Fruit fly (Drosophila melanogaster) whole organism, pupa: ENCODE measurements around the gene CG31145.

ENCODE experiments used
- CG10348 ChIP-seq: fragments of 200-800 bp; sonication (Bioruptor generic); IDR thresholded peaks from 2 replicates; pipeline ENCODE4 v1.3.6; 2022; ENCODE audit warnings: missing biosample characterization, missing genetic modification characterization
- CG12605 ChIP-seq: fragments of 200-800 bp; sonication (Bioruptor generic); IDR thresholded peaks from 2 replicates; pipeline ENCODE4 v1.3.6; 2022; ENCODE audit warnings: missing biosample characterization, missing genetic modification characterization
- CG13204 ChIP-seq: fragments of 200-800 bp; sonication (Bioruptor generic); optimal IDR thresholded peaks from 2 replicates; lab custom pipeline; 2018; ENCODE audit warnings: missing biosample characterization, mild to moderate bottlenecking, missing genetic modification characterization, moderate library complexity
- CG15710 ChIP-seq: fragments of 200-800 bp; sonication (Bioruptor generic); optimal IDR thresholded peaks from 2 replicates; lab custom pipeline; 2018; ENCODE audit warnings: missing biosample characterization, mild to moderate bottlenecking, missing genetic modification characterization, moderate library complexity
- CG17806 ChIP-seq: fragments of 200-800 bp; sonication (Bioruptor generic); optimal IDR thresholded peaks from 2 replicates; lab custom pipeline; 2018; ENCODE audit warnings: missing biosample characterization, mild to moderate bottlenecking, missing genetic modification characterization, moderate library complexity
- CG32121 ChIP-seq: fragments of 200-800 bp; sonication (Bioruptor generic); IDR thresholded peaks from 2 replicates; pipeline ENCODE4 v1.3.6; 2022; ENCODE audit warnings: missing biosample characterization, missing genetic modification characterization
- CG34367 ChIP-seq: fragments of 200-800 bp; sonication (Bioruptor generic); optimal IDR thresholded peaks from 2 replicates; lab custom pipeline; 2018; ENCODE audit warnings: missing biosample characterization, mild to moderate bottlenecking, missing genetic modification characterization
- CG4496 ChIP-seq: fragments of 200-800 bp; sonication (Bioruptor generic); IDR thresholded peaks from 3 replicates; pipeline ENCODE4 v1.3.6; 2022; ENCODE audit warnings: missing biosample characterization, missing genetic modification characterization
- CG8159 ChIP-seq: fragments of 200-800 bp; sonication (Bioruptor generic); optimal IDR thresholded peaks from 3 replicates; lab custom pipeline; 2018; ENCODE audit warnings: missing biosample characterization, mild to moderate bottlenecking, missing genetic modification characterization, moderate library complexity
- CG8301 ChIP-seq: fragments of 200-800 bp; sonication (Bioruptor generic); optimal IDR thresholded peaks from 2 replicates; lab custom pipeline; 2018; ENCODE audit warnings: missing biosample characterization, mild to moderate bottlenecking, missing genetic modification characterization
- CG9948 ChIP-seq: fragments of 200-800 bp; sonication (Bioruptor generic); optimal IDR thresholded peaks from 2 replicates; lab custom pipeline; 2018; ENCODE audit warnings: missing biosample characterization, mild to moderate bottlenecking, missing genetic modification characterization, moderate library complexity
- D1 ChIP-seq: fragments of 200-800 bp; sonication (Bioruptor generic); optimal IDR thresholded peaks from 2 replicates; lab custom pipeline; 2018; ENCODE audit warnings: missing biosample characterization, mild to moderate bottlenecking, missing genetic modification characterization, moderate library complexity
- EcR ChIP-seq: fragments of 200-800 bp; sonication (Bioruptor generic); optimal IDR thresholded peaks from 3 replicates; lab custom pipeline; 2019; ENCODE audit warnings: missing biosample characterization, missing genetic modification characterization, mild to moderate bottlenecking, moderate library complexity, missing genetic modification reagents
- Ets98B ChIP-seq: fragments of 200-800 bp; sonication (Bioruptor generic); IDR thresholded peaks from 2 replicates; pipeline ENCODE4 v1.3.6; 2022; ENCODE audit warnings: missing biosample characterization, missing genetic modification characterization
- Pif1A ChIP-seq: fragments of 200-800 bp; sonication (Bioruptor generic); optimal IDR thresholded peaks from 3 replicates; lab custom pipeline; 2016; ENCODE audit warnings: missing biosample characterization, missing genetic modification characterization
- Pif1B ChIP-seq: fragments of 200-800 bp; sonication (Bioruptor generic); optimal IDR thresholded peaks from 3 replicates; lab custom pipeline; 2016; ENCODE audit warnings: missing biosample characterization, missing genetic modification characterization
- Snoo ChIP-seq: fragments of 200-800 bp; sonication (Bioruptor generic); optimal IDR thresholded peaks from 3 replicates; lab custom pipeline; 2017; ENCODE audit warnings: missing biosample characterization, mild to moderate bottlenecking, missing genetic modification characterization, inconsistent platforms
- gl ChIP-seq: fragments of 200-800 bp; sonication (Bioruptor generic); optimal IDR thresholded peaks from 2 replicates; lab custom pipeline; 2018; ENCODE audit warnings: missing biosample characterization, mild to moderate bottlenecking, missing genetic modification characterization
- rn ChIP-seq: fragments of 200-800 bp; sonication (Bioruptor generic); IDR thresholded peaks from 2 replicates; pipeline ENCODE4 v1.3.6; 2022; ENCODE audit warnings: missing biosample characterization, missing genetic modification characterization

Gene CG31145

DNA sequence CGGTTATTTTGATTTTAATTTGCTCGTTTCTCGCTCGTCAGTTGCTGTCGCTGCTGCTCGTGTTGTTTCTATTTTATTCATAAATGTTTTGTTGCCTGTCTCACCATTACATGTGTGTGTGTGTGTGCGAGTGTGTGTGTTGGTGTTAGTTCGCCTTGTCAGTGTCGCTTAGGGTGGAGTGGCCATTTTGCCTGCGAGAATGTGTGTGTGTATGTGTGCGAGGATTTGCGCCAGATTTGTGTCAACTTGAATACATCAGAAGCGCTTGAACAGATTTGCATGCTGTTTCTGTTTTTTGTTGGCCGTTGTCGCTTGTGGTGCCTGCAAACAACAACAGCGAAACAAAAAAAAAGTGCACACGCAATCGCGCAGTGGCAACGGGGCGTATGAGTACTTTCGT lies 100.3 kb downstream of the CG31145 start:
- TF ChIP-seq CG15710 (tag; lab: Kevin White, UChicago) (no peak), D1 (tag; lab: Kevin White, UChicago) (no peak), CG8301 (tag; lab: Kevin White, UChicago) (no peak), CG10348 (no peak), CG13204 (GFP tag; lab: Kevin White, UChicago) (no peak), CG32121 (GFP tag; lab: Robert Waterston, UW) (no peak), rn (no peak), EcR (GFP tag; lab: Kevin White, UChicago) (no peak), CG9948 (tag; lab: Kevin White, UChicago) (no peak), Pif1A (GFP tag; lab: Kevin White, UChicago) (no peak), CG34367 (tag; lab: Kevin White, UChicago) (no peak), gl (tag; lab: Kevin White, UChicago) (no peak), CG4496 (GFP tag; lab: Robert Waterston, UW) (no peak), CG12605 (GFP tag; lab: Robert Waterston, UW) (no peak)
- TF ChIP-seq, all 21 proteins: peak for 0

DNA sequence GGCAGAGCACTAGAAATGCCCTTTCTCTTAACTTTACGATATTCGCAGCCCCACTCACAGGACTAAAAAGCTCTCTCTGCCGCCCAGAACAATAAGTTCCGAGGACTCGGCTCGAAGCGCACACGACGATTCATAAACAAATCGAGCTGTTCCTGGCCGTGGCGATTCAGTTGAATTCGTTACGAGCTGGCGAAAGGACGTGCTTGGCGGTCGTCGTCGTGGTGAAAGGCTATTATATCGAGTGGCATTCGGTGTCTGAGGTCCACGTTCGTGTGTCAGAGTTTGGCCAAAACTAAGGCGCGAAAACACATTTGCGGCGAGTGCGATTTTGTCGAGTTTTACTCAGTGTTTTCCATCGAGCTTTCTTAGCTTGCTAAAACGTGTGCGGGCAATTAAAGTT lies 112.2 kb downstream of the CG31145 start, which contains the start of gene beat-IV:
TSS of gene beat-IV (plus strand) at position 169 of the 400 bp plus-strand sequence.
- TF ChIP-seq CG17806 (tag; lab: Kevin White, UChicago), result no peak
- no peak for TF ChIP-seq CG32121 (GFP tag; lab: Robert Waterston, UW)
- no peak for TF ChIP-seq CG4496 (GFP tag; lab: Robert Waterston, UW)
- TF ChIP-seq Ets98B (GFP tag; lab: Robert Waterston, UW), result no peak
- TF ChIP-seq EcR (GFP tag; lab: Kevin White, UChicago), result no peak
- no peak for TF ChIP-seq D1 (tag; lab: Kevin White, UChicago)
- no peak for TF ChIP-seq CG12605 (GFP tag; lab: Robert Waterston, UW)
- no peak for TF ChIP-seq rn
- TF ChIP-seq CG8159, result no peak
- no peak for TF ChIP-seq CG9948 (tag; lab: Kevin White, UChicago)
- TF ChIP-seq CG8301 (tag; lab: Kevin White, UChicago), result no peak
- TF ChIP-seq CG10348, result no peak
- TF ChIP-seq CG13204 (GFP tag; lab: Kevin White, UChicago), result no peak
- TF ChIP-seq Snoo, result no peak
- TF ChIP-seq Pif1B, result no peak

dm6 chr3R:23556843-23557242 lies 112.6 kb downstream of the CG31145 start, which contains the start of gene CG10164:
Gene CG10164 (minus strand): TSS chr3R:23556943.
- TF ChIP-seq CG8159, result no peak
- TF ChIP-seq CG17806 (tag; lab: Kevin White, UChicago), result no peak
- no peak for TF ChIP-seq CG4496 (GFP tag; lab: Robert Waterston, UW)
- no peak for TF ChIP-seq Pif1B
